Fruit fly (Drosophila melanogaster) whole organism, embryonic: ENCODE results near the gene MtnD.

Source experiments
- CG12071 ChIP-seq: fragments of 200-800 bp; sonication (Bioruptor generic); optimal IDR thresholded peaks from 3 replicates; lab custom pipeline; 2018; ENCODE audit warnings: missing biosample characterization, mild to moderate bottlenecking, missing genetic modification characterization
- CG12104 ChIP-seq: fragments of 200-800 bp; sonication (Bioruptor generic); optimal IDR thresholded peaks from 3 replicates; lab custom pipeline; 2016; ENCODE audit warnings: missing biosample characterization, missing genetic modification characterization
- CG12236 ChIP-seq: fragments of 200-800 bp; sonication (Bioruptor generic); optimal IDR thresholded peaks from 2 replicates; lab custom pipeline; 2016; ENCODE audit warnings: missing biosample characterization, missing genetic modification characterization
- CG13287 ChIP-seq: fragments of 200-800 bp; sonication (Bioruptor generic); IDR thresholded peaks from 2 replicates; pipeline ENCODE4 v1.3.6; 2022; ENCODE audit warnings: missing biosample characterization, missing genetic modification characterization; ENCODE audit not compliant: partially characterized antibody
- CG14710 ChIP-seq: fragments of 200-800 bp; sonication (Bioruptor generic); optimal IDR thresholded peaks from 3 replicates; lab custom pipeline; 2019; ENCODE audit warnings: missing biosample characterization, mild to moderate bottlenecking, missing genetic modification characterization, moderate library complexity
- CG15073 ChIP-seq: fragments of 200-800 bp; sonication (Bioruptor generic); optimal IDR thresholded peaks from 2 replicates; lab custom pipeline; 2016; ENCODE audit warnings: missing biosample characterization, missing genetic modification characterization
- CG17568 ChIP-seq: fragments of 200-800 bp; sonication (Bioruptor generic); optimal IDR thresholded peaks from 2 replicates; lab custom pipeline; 2018; ENCODE audit warnings: missing biosample characterization, mild to moderate bottlenecking, missing genetic modification characterization, moderate library complexity
- CG18476 ChIP-seq: fragments of 200-800 bp; sonication (Bioruptor generic); optimal IDR thresholded peaks from 2 replicates; lab custom pipeline; 2016; ENCODE audit warnings: missing biosample characterization, mild to moderate bottlenecking, missing genetic modification characterization
- CG2116 ChIP-seq: fragments of 200-800 bp; sonication (Bioruptor generic); optimal IDR thresholded peaks from 3 replicates; lab custom pipeline; 2018; ENCODE audit warnings: missing biosample characterization, mild to moderate bottlenecking, missing genetic modification characterization
- CG2678 ChIP-seq: fragments of 200-800 bp; sonication (Bioruptor generic); optimal IDR thresholded peaks from 3 replicates; lab custom pipeline; 2019; ENCODE audit warnings: missing biosample characterization, mild to moderate bottlenecking, missing genetic modification characterization, moderate library complexity
- CG30431 ChIP-seq: fragments of 200-800 bp; sonication (Bioruptor generic); optimal IDR thresholded peaks from 2 replicates; lab custom pipeline; 2017; ENCODE audit warnings: missing biosample characterization, missing genetic modification characterization
- CG31365 ChIP-seq: fragments of 200-800 bp; sonication (Bioruptor generic); optimal IDR thresholded peaks from 2 replicates; lab custom pipeline; 2018; ENCODE audit warnings: missing biosample characterization, mild to moderate bottlenecking, missing genetic modification characterization
- CG31441 ChIP-seq: fragments of 200-800 bp; sonication (Bioruptor generic); IDR thresholded peaks from 2 replicates; pipeline ENCODE4 v1.3.6; 2022; ENCODE audit warnings: missing biosample characterization, missing genetic modification characterization
- CG5180 ChIP-seq: fragments of 200-800 bp; sonication (Bioruptor generic); optimal IDR thresholded peaks from 3 replicates; lab custom pipeline; 2017; ENCODE audit warnings: missing biosample characterization, missing genetic modification characterization, mild to moderate bottlenecking, moderate library complexity, missing genetic modification reagents
- CG6791 ChIP-seq: fragments of 200-800 bp; sonication (Bioruptor generic); IDR thresholded peaks from 3 replicates; pipeline ENCODE4 v1.3.6; 2022; ENCODE audit warnings: missing biosample characterization, missing genetic modification characterization; ENCODE audit not compliant: partially characterized antibody
- CG7271 ChIP-seq: fragments of 200-800 bp; sonication (Bioruptor generic); optimal IDR thresholded peaks from 2 replicates; lab custom pipeline; 2018; ENCODE audit warnings: missing biosample characterization, mild to moderate bottlenecking, missing genetic modification characterization, moderate library complexity
- CG7928 ChIP-seq: fragments of 200-800 bp; sonication (Bioruptor generic); optimal IDR thresholded peaks from 2 replicates; lab custom pipeline; 2017; ENCODE audit warnings: missing biosample characterization, mild to moderate bottlenecking, missing genetic modification characterization
- Chrac-16 ChIP-seq: fragments of 200-800 bp; sonication (Bioruptor generic); optimal IDR thresholded peaks from 3 replicates; lab custom pipeline; 2016; ENCODE audit warnings: missing biosample characterization, missing genetic modification characterization
- Dp ChIP-seq: fragments of 200-800 bp; sonication (Bioruptor generic); optimal IDR thresholded peaks from 2 replicates; lab custom pipeline; 2018; ENCODE audit warnings: missing biosample characterization, mild to moderate bottlenecking, missing genetic modification characterization, moderate library complexity
- Hr39 ChIP-seq: fragments of >200 bp; optimal IDR thresholded peaks from 2 replicates; lab custom pipeline; 2017
- MESR4 ChIP-seq: fragments of 200-800 bp; sonication (Bioruptor generic); optimal IDR thresholded peaks from 2 replicates; lab custom pipeline; 2018; ENCODE audit warnings: missing biosample characterization, mild to moderate bottlenecking, missing genetic modification characterization, moderate library complexity
- Mrtf ChIP-seq: fragments of 200-800 bp; sonication (Bioruptor generic); IDR thresholded peaks from 3 replicates; pipeline ENCODE4 v1.3.6; 2022; ENCODE audit warnings: missing biosample characterization, missing genetic modification characterization
- NC2β ChIP-seq: fragments of 200-800 bp; sonication (Bioruptor generic); optimal IDR thresholded peaks from 2 replicates; lab custom pipeline; 2016; ENCODE audit warnings: missing biosample characterization, missing genetic modification characterization
- Nf-YA ChIP-seq: fragments of 200-800 bp; sonication (Bioruptor generic); IDR thresholded peaks from 2 replicates; pipeline ENCODE4 v1.3.6; 2022; ENCODE audit warnings: missing biosample characterization, missing genetic modification characterization
- Rx ChIP-seq: fragments of 200-800 bp; sonication (Bioruptor generic); IDR thresholded peaks from 2 replicates; pipeline ENCODE4 v1.3.6; 2022; ENCODE audit warnings: missing biosample characterization, missing genetic modification characterization
- Vsx1 ChIP-seq: fragments of 200-800 bp; sonication (Bioruptor generic); optimal IDR thresholded peaks from 2 replicates; lab custom pipeline; 2017; ENCODE audit warnings: missing biosample characterization, mild to moderate bottlenecking, missing genetic modification characterization, missing genetic modification reagents
- aop ChIP-seq: fragments of 200-800 bp; sonication (Bioruptor generic); IDR thresholded peaks from 2 replicates; pipeline ENCODE4 v1.3.6; 2022; ENCODE audit warnings: missing biosample characterization, missing genetic modification characterization
- br ChIP-seq: fragments of >200 bp; optimal IDR thresholded peaks from 2 replicates; lab custom pipeline; 2017
- corto ChIP-seq: fragments of 200-800 bp; sonication (Bioruptor generic); optimal IDR thresholded peaks from 2 replicates; lab custom pipeline; 2016; ENCODE audit warnings: missing biosample characterization, mild to moderate bottlenecking, missing genetic modification characterization, moderate library complexity
- dmrt11E ChIP-seq: fragments of 200-800 bp; sonication (Bioruptor generic); optimal IDR thresholded peaks from 3 replicates; lab custom pipeline; 2018; ENCODE audit warnings: missing biosample characterization, mild to moderate bottlenecking, missing genetic modification characterization, moderate library complexity
- fd102C ChIP-seq: fragments of 200-800 bp; sonication (Bioruptor generic); optimal IDR thresholded peaks from 2 replicates; lab custom pipeline; 2018; ENCODE audit warnings: missing biosample characterization, mild to moderate bottlenecking, missing genetic modification characterization, moderate library complexity
- grau ChIP-seq: fragments of 200-800 bp; optimal IDR thresholded peaks from 3 replicates; lab custom pipeline; 2019; ENCODE audit warnings: missing biosample characterization, mild to moderate bottlenecking, missing genetic modification characterization, moderate library complexity
- grn ChIP-seq: fragments of 200-800 bp; sonication (Bioruptor generic); optimal IDR thresholded peaks from 3 replicates; lab custom pipeline; 2017; ENCODE audit warnings: missing biosample characterization, missing genetic modification characterization
- gt ChIP-seq: fragments of 200-800 bp; sonication (Bioruptor generic); IDR thresholded peaks from 2 replicates; pipeline ENCODE4 v1.3.6; 2022; ENCODE audit warnings: missing biosample characterization, missing genetic modification characterization
- h ChIP-seq: fragments of >200 bp; optimal IDR thresholded peaks from 2 replicates; lab custom pipeline; 2017
- jumu ChIP-seq: fragments of 200-800 bp; sonication (Bioruptor generic); optimal IDR thresholded peaks from 3 replicates; lab custom pipeline; 2016; ENCODE audit warnings: missing biosample characterization, missing genetic modification characterization
- lov ChIP-seq, 2 experiments: fragments of 200-800 bp in 1 of 2; fragments of >200 bp in 1 of 2; sonication (Bioruptor generic) in 1 of 2; IDR thresholded peaks in 1 of 2; optimal IDR thresholded peaks in 1 of 2; 2 replicates in 1 of 2; 3 replicates in 1 of 2; pipeline versions ENCODE4 v1.3.6 to Lab custom; 2017 to 2022; ENCODE audit warnings: missing biosample characterization in 1 of 2, missing genetic modification characterization in 1 of 2
- pan ChIP-seq, 4 experiments: fragments of >200 bp in 3 of 4; fragments of 200-800 bp in 1 of 4; sonication (Bioruptor generic) in 1 of 4; optimal IDR thresholded peaks in 3 of 4; IDR thresholded peaks in 1 of 4; 2 replicates each; pipeline versions ENCODE4 v1.3.6 to Lab custom; 2017 to 2022; ENCODE audit warnings: missing biosample characterization in 2 of 4, missing genetic modification characterization in 2 of 4, mixed read lengths in 1 of 4
- pho ChIP-seq: fragments of 200-800 bp; sonication (Bioruptor generic); optimal IDR thresholded peaks from 2 replicates; lab custom pipeline; 2016; ENCODE audit warnings: missing biosample characterization, missing genetic modification characterization
- pum ChIP-seq: fragments of 200-800 bp; sonication (Bioruptor generic); optimal IDR thresholded peaks from 2 replicates; lab custom pipeline; 2016; ENCODE audit warnings: missing biosample characterization, missing genetic modification characterization
- pzg ChIP-seq: fragments of 200-800 bp; sonication (Bioruptor generic); optimal IDR thresholded peaks from 3 replicates; lab custom pipeline; 2018; ENCODE audit warnings: missing biosample characterization, mild to moderate bottlenecking, missing genetic modification characterization, moderate library complexity
- repo ChIP-seq: fragments of 200-800 bp; sonication (Bioruptor generic); optimal IDR thresholded peaks from 2 replicates; lab custom pipeline; 2016; ENCODE audit warnings: missing biosample characterization, missing genetic modification characterization
- sim ChIP-seq: fragments of 200-800 bp; sonication (Bioruptor generic); IDR thresholded peaks from 2 replicates; pipeline ENCODE4 v1.3.6; 2022; ENCODE audit warnings: missing biosample characterization, missing genetic modification characterization
- sima ChIP-seq: fragments of 200-800 bp; sonication (Bioruptor generic); optimal IDR thresholded peaks from 2 replicates; lab custom pipeline; 2016; ENCODE audit warnings: missing biosample characterization, missing genetic modification characterization
- slou ChIP-seq: fragments of 200-800 bp; sonication (Bioruptor generic); optimal IDR thresholded peaks from 3 replicates; lab custom pipeline; 2016; ENCODE audit warnings: missing biosample characterization, missing genetic modification characterization
- sob ChIP-seq: fragments of 200-800 bp; sonication (Bioruptor generic); IDR thresholded peaks from 2 replicates; pipeline ENCODE4 v1.3.6; 2022; ENCODE audit warnings: missing biosample characterization, missing genetic modification characterization
- wdn ChIP-seq: fragments of 200-800 bp; sonication (Bioruptor generic); IDR thresholded peaks from 2 replicates; pipeline ENCODE4 v1.3.6; 2022; ENCODE audit warnings: missing biosample characterization, missing genetic modification characterization
- zen ChIP-seq: fragments of 200-800 bp; sonication (Bioruptor generic); optimal IDR thresholded peaks from 3 replicates; lab custom pipeline; 2018; ENCODE audit warnings: missing biosample characterization, mild to moderate bottlenecking, missing genetic modification characterization, moderate library complexity
- zfh1 ChIP-seq: fragments of 200-800 bp; sonication (Bioruptor generic); IDR thresholded peaks from 3 replicates; pipeline ENCODE4 v1.3.6; 2022; ENCODE audit warnings: missing biosample characterization, missing genetic modification characterization

The MtnD gene

DNA sequence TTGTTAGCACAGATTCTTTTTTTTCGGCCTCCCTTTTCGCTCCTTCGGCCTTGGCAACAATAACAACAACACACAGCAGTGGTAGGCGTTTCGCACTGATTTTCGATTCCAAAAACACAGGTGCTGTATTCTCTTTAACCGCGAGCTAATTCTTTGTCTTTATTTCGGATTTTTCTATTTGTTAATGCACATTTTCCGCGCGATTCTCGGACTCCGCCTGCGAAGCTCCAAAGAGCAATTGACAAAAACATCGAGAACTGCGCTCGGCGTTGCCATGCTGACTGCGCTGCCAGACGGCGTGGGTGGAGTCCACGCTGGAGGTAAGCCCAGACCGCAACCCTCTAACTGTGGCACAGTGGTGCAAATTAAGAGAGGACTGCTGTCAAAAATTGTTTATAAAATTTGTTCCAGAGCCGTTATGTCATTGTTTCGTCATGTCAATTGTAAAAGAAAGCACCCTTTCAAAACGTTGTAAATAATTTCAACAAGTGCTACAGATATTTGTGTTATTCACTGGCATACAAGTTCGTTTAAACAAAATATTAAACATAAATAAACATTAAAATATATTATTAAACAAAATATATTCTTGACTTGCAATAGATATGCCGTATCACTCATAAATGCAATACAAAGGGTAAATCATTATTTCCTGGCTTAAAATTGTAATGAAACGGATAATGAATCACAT is 22.8 kb downstream of the MtnD start, which contains the start of the genes DPCoAC and CG5180 (continued):
- TF ChIP-seq zen (tag; lab: Kevin White, UChicago) (peak; percentile 65), Chrac-16 (GFP tag; lab: Kevin White, UChicago) (peak; percentile 45), CG12236 (GFP tag; lab: Kevin White, UChicago) (peak; percentile 12), NC2β (GFP tag; lab: Kevin White, UChicago) (peak; percentile 30), CG12104 (GFP tag; lab: Kevin White, UChicago) (no peak), CG2678 (peak; percentile 56), pan (optimal IDR thresholded peaks at IDR 0.05; lab: Kevin White, UChicago) (no peak), pan (GFP tag; optimal IDR thresholded peaks at IDR 0.05 in 1 of 2, IDR thresholded peaks at IDR 0.05 in 1 of 2) (peak in 1 of 2 experiments; percentile 76), gt (GFP tag; lab: Robert Waterston, UW) (0 out of 2 replicates have a peak, but pooled peaks have one; percentile 37), pum (peak; percentile 64), CG31365 (tag; lab: Kevin White, UChicago) (no peak), CG12071 (GFP tag; lab: Kevin White, UChicago) (no peak), grn (GFP tag; lab: Kevin White, UChicago) (no peak), CG5180 (GFP tag; lab: Kevin White, UChicago) (peak; percentile 51), fd102C (GFP tag; lab: Kevin White, UChicago) (no peak), sob (GFP tag; lab: Robert Waterston, UW) (peak; percentile 77), Dp (GFP tag; lab: Kevin White, UChicago) (no peak), CG31441 (peak; percentile 59; the same call in 1 of the 2 replicates), pzg (GFP tag; lab: Kevin White, UChicago) (peak; percentile 94), sima (GFP tag; lab: Kevin White, UChicago) (no peak), sim (GFP tag; lab: Robert Waterston, UW) (no peak), pho (peak; percentile 70), jumu (GFP tag; lab: Kevin White, UChicago) (peak; percentile 77), CG30431 (peak; percentile 53), grau (tag; lab: Kevin White, UChicago) (peak; percentile 60), CG18476 (GFP tag; lab: Kevin White, UChicago) (peak; percentile 1), zfh1 (GFP tag; lab: Robert Waterston, UW) (peak; percentile 78; the same call in 2 of the 3 replicates), CG7928 (peak; percentile 21), Nf-YA (GFP tag; lab: Robert Waterston, UW) (no peak), MESR4 (GFP tag; lab: Kevin White, UChicago) (peak; percentile 74), br (lab: Kevin White, UChicago) (no peak), Vsx1 (no peak), CG7271 (tag; lab: Kevin White, UChicago) (no peak), h (lab: Kevin White, UChicago) (no peak), CG15073 (GFP tag; lab: Kevin White, UChicago) (peak; percentile 7), Rx (GFP tag; lab: Robert Waterston, UW) (peak; percentile 30; the same call in 1 of the 2 replicates), CG17568 (GFP tag; lab: Kevin White, UChicago) (peak; percentile 6), CG6791 (GFP tag; lab: Robert Waterston, UW) (peak; percentile 80), Hr39 (lab: Kevin White, UChicago) (no peak), lov (optimal IDR thresholded peaks at IDR 0.05; lab: Kevin White, UChicago) (no peak), lov (GFP tag; IDR thresholded peaks at IDR 0.05; lab: Robert Waterston, UW) (no peak), repo (GFP tag; lab: Kevin White, UChicago) (peak; percentile 44), aop (no peak), dmrt11E (tag; lab: Kevin White, UChicago) (peak; percentile 22), corto (GFP tag; lab: Kevin White, UChicago) (no peak), Mrtf (GFP tag; lab: Robert Waterston, UW) (peak; percentile 71; the same call in 2 of the 3 replicates), slou (GFP tag; lab: Kevin White, UChicago) (peak; percentile 52), CG2116 (GFP tag; lab: Kevin White, UChicago) (peak; percentile 54), CG14710 (tag; lab: Kevin White, UChicago) (peak; percentile 53), wdn (GFP tag; lab: Robert Waterston, UW) (peak; percentile 57), CG13287 (GFP tag; lab: Robert Waterston, UW) (peak; percentile 52)
